Fruit fly (Drosophila melanogaster) whole organism, pupa: ENCODE results near the gene sit.

ENCODE experiments used
- CG10348 ChIP-seq: fragments of 200-800 bp; sonication (Bioruptor generic); IDR thresholded peaks from 2 replicates; pipeline ENCODE4 v1.3.6; 2022; ENCODE audit warnings: missing biosample characterization, missing genetic modification characterization
- CG12605 ChIP-seq: fragments of 200-800 bp; sonication (Bioruptor generic); IDR thresholded peaks from 2 replicates; pipeline ENCODE4 v1.3.6; 2022; ENCODE audit warnings: missing biosample characterization, missing genetic modification characterization
- CG13204 ChIP-seq: fragments of 200-800 bp; sonication (Bioruptor generic); optimal IDR thresholded peaks from 2 replicates; lab custom pipeline; 2018; ENCODE audit warnings: missing biosample characterization, mild to moderate bottlenecking, missing genetic modification characterization, moderate library complexity
- CG14655 ChIP-seq: fragments of 200-800 bp; sonication (Bioruptor generic); optimal IDR thresholded peaks from 3 replicates; lab custom pipeline; 2017; ENCODE audit warnings: mild to moderate bottlenecking, missing biosample characterization, missing genetic modification reagents, missing genetic modification characterization
- CG15710 ChIP-seq: fragments of 200-800 bp; sonication (Bioruptor generic); optimal IDR thresholded peaks from 2 replicates; lab custom pipeline; 2018; ENCODE audit warnings: missing biosample characterization, mild to moderate bottlenecking, missing genetic modification characterization, moderate library complexity
- CG17806 ChIP-seq: fragments of 200-800 bp; sonication (Bioruptor generic); optimal IDR thresholded peaks from 2 replicates; lab custom pipeline; 2018; ENCODE audit warnings: missing biosample characterization, mild to moderate bottlenecking, missing genetic modification characterization, moderate library complexity
- CG32121 ChIP-seq: fragments of 200-800 bp; sonication (Bioruptor generic); IDR thresholded peaks from 2 replicates; pipeline ENCODE4 v1.3.6; 2022; ENCODE audit warnings: missing biosample characterization, missing genetic modification characterization
- CG34367 ChIP-seq: fragments of 200-800 bp; sonication (Bioruptor generic); optimal IDR thresholded peaks from 2 replicates; lab custom pipeline; 2018; ENCODE audit warnings: missing biosample characterization, mild to moderate bottlenecking, missing genetic modification characterization
- CG4496 ChIP-seq: fragments of 200-800 bp; sonication (Bioruptor generic); IDR thresholded peaks from 3 replicates; pipeline ENCODE4 v1.3.6; 2022; ENCODE audit warnings: missing biosample characterization, missing genetic modification characterization
- CG8159 ChIP-seq: fragments of 200-800 bp; sonication (Bioruptor generic); optimal IDR thresholded peaks from 3 replicates; lab custom pipeline; 2018; ENCODE audit warnings: missing biosample characterization, mild to moderate bottlenecking, missing genetic modification characterization, moderate library complexity
- CG8301 ChIP-seq: fragments of 200-800 bp; sonication (Bioruptor generic); optimal IDR thresholded peaks from 2 replicates; lab custom pipeline; 2018; ENCODE audit warnings: missing biosample characterization, mild to moderate bottlenecking, missing genetic modification characterization
- CG9948 ChIP-seq: fragments of 200-800 bp; sonication (Bioruptor generic); optimal IDR thresholded peaks from 2 replicates; lab custom pipeline; 2018; ENCODE audit warnings: missing biosample characterization, mild to moderate bottlenecking, missing genetic modification characterization, moderate library complexity
- D1 ChIP-seq: fragments of 200-800 bp; sonication (Bioruptor generic); optimal IDR thresholded peaks from 2 replicates; lab custom pipeline; 2018; ENCODE audit warnings: missing biosample characterization, mild to moderate bottlenecking, missing genetic modification characterization, moderate library complexity
- EcR ChIP-seq: fragments of 200-800 bp; sonication (Bioruptor generic); optimal IDR thresholded peaks from 3 replicates; lab custom pipeline; 2019; ENCODE audit warnings: missing biosample characterization, missing genetic modification characterization, mild to moderate bottlenecking, moderate library complexity, missing genetic modification reagents
- Ets98B ChIP-seq: fragments of 200-800 bp; sonication (Bioruptor generic); IDR thresholded peaks from 2 replicates; pipeline ENCODE4 v1.3.6; 2022; ENCODE audit warnings: missing biosample characterization, missing genetic modification characterization
- Pif1A ChIP-seq: fragments of 200-800 bp; sonication (Bioruptor generic); optimal IDR thresholded peaks from 3 replicates; lab custom pipeline; 2016; ENCODE audit warnings: missing biosample characterization, missing genetic modification characterization
- Pif1B ChIP-seq: fragments of 200-800 bp; sonication (Bioruptor generic); optimal IDR thresholded peaks from 3 replicates; lab custom pipeline; 2016; ENCODE audit warnings: missing biosample characterization, missing genetic modification characterization
- Snoo ChIP-seq: fragments of 200-800 bp; sonication (Bioruptor generic); optimal IDR thresholded peaks from 3 replicates; lab custom pipeline; 2017; ENCODE audit warnings: missing biosample characterization, mild to moderate bottlenecking, missing genetic modification characterization, inconsistent platforms
- fd96Ca ChIP-seq: fragments of 200-800 bp; sonication (Bioruptor generic); IDR thresholded peaks from 3 replicates; pipeline ENCODE4 v1.3.6; 2022; ENCODE audit warnings: missing biosample characterization, missing genetic modification characterization
- gl ChIP-seq: fragments of 200-800 bp; sonication (Bioruptor generic); optimal IDR thresholded peaks from 2 replicates; lab custom pipeline; 2018; ENCODE audit warnings: missing biosample characterization, mild to moderate bottlenecking, missing genetic modification characterization
- rn ChIP-seq: fragments of 200-800 bp; sonication (Bioruptor generic); IDR thresholded peaks from 2 replicates; pipeline ENCODE4 v1.3.6; 2022; ENCODE audit warnings: missing biosample characterization, missing genetic modification characterization

sit gene

DNA sequence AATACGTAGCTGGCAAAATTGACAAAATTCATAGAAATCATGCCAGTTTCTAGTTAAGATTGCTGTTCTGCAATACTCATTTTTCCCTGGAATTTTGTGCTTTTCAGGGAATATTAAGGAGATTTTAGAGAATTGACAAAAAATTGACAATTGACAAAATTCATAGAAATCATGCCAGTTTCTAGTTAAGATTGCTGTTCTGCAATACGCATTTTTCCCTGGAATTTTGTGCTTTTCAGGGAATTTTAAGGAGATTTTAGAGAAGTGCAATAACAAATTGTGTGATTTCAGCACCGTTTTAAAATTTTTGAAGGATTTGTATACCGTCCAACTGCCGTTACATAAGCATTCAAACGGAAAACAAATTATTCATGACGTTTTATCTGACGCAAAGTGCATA, 26.4 kb upstream of the sit start:
- TF ChIP-seq EcR (GFP tag; lab: Kevin White, UChicago) (no peak), CG17806 (tag; lab: Kevin White, UChicago) (no peak), Ets98B (no peak), fd96Ca (GFP tag; lab: Robert Waterston, UW) (no peak), CG9948 (no peak), CG10348 (GFP tag; lab: Robert Waterston, UW) (no peak)

DNA sequence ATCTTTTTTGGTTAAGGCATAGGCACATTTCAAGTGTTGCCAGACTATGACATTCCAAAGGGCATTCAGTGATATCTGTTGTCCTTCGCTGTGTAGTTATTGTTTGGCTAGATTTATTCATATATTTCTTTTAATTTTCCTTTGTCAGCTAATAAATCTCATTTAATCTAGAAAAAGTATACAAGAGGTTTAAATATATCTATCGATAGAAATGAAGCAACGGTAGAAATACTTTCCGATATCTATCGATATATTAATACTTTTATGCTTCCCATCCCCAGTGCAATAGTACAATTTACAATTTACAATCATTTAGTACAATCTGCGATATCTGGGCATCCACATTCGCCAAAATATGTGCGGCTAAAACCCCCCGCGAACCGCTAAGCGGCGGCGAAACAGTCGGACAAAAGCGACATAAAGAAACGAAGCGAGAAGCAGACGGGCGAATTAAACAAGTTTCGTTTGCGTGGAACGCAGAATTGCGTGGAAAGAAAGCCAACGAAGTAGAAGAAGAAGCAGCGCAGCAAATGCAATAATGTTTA, 25.1 kb upstream of the sit start, which contains the start of gene Efa6:
Gene Efa6, plus strand, starts transcription at position 337 of the 545 bp plus-strand sequence.
- TF ChIP-seq Pif1B (GFP tag; lab: Kevin White, UChicago) (peak; percentile 47), gl (tag; lab: Kevin White, UChicago) (no peak), CG8159 (tag; lab: Kevin White, UChicago) (no peak), D1 (no peak), CG4496 (peak; percentile 5; the same call in 1 of the 3 replicates), CG14655 (GFP tag; lab: Kevin White, UChicago) (no peak), Snoo (tag; lab: Kevin White, UChicago) (no peak), Ets98B (peak; percentile 21; the same call in 1 of the 2 replicates), rn (GFP tag; lab: Robert Waterston, UW) (no peak), CG15710 (tag; lab: Kevin White, UChicago) (peak; percentile 3), EcR (GFP tag; lab: Kevin White, UChicago) (peak; percentile 43), CG12605 (GFP tag; lab: Robert Waterston, UW) (0 out of 2 replicates have a peak, but pooled peaks have one; percentile 9), fd96Ca (GFP tag; lab: Robert Waterston, UW) (no peak), CG8301 (no peak), CG17806 (tag; lab: Kevin White, UChicago) (peak; percentile 17), CG32121 (GFP tag; lab: Robert Waterston, UW) (peak; percentile 48; the same call in 1 of the 2 replicates), Pif1A (GFP tag; lab: Kevin White, UChicago) (no peak)

DNA sequence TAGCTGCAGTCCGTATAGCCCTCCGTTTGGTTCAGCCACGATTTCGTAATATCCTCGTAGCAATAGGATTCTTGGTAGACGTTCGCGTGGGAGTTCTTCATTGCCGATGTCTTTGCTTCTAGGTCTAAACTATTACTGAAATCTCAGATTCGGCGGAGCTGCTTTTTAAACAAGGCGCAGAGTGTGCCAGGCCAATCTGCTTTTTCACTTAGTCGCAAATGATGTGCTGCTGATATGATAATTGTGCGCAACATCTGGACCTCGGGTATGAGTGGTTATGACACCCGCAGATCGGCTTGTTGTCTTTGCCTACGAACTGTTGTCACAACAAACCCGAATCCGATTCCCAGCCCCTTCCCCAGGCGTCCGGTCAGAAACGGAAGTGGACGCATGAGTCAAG, 24.2 kb upstream of the sit start, which contains the start of gene btn:
Gene btn, minus strand, starts transcription at position 101 of the 400 bp plus-strand sequence.
- TF ChIP-seq rn (GFP tag; lab: Robert Waterston, UW): no peak
- TF ChIP-seq CG14655 (GFP tag; lab: Kevin White, UChicago): no peak
- TF ChIP-seq CG12605 (GFP tag; lab: Robert Waterston, UW): no peak
- TF ChIP-seq CG8159 (tag; lab: Kevin White, UChicago): no peak
- TF ChIP-seq CG10348 (GFP tag; lab: Robert Waterston, UW): no peak
- no peak for TF ChIP-seq gl (tag; lab: Kevin White, UChicago)
- no peak for TF ChIP-seq CG4496
- no peak for TF ChIP-seq Ets98B
- no peak for TF ChIP-seq D1
- no peak for TF ChIP-seq Pif1B (GFP tag; lab: Kevin White, UChicago)
- no peak for TF ChIP-seq CG8301
- TF ChIP-seq CG13204 (GFP tag; lab: Kevin White, UChicago): no peak
- no peak for TF ChIP-seq Pif1A (GFP tag; lab: Kevin White, UChicago)
- TF ChIP-seq CG15710 (tag; lab: Kevin White, UChicago): no peak
- no peak for TF ChIP-seq CG9948

DNA sequence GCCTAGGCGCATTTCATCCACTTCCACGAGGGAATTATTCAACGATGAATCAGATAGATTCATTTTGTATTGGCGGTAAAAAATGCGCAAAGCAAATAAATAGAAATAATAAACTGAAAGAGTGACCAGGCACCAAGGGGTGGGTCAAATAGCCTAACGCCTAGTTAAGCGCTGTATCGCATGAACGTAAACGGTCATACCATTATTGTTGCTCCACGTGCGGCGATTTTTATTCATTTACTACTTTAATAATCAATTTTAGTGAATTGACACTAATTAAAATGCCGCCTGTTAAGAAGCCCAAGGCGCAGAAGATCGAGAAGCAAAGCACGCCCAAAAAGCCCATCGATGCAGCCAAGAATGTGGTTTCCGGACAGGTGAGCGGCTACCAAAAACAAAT, 22.2 kb upstream of the sit start, which contains the start of the genes CG33107 and CG6937:
Gene CG33107, minus strand, starts transcription at position 137 of the 400 bp plus-strand sequence.
Gene CG6937, plus strand, starts transcription at position 192 of the 400 bp plus-strand sequence.
- no peak for TF ChIP-seq CG15710 (tag; lab: Kevin White, UChicago)
- no peak for TF ChIP-seq CG12605 (GFP tag; lab: Robert Waterston, UW)
- TF ChIP-seq CG32121 (GFP tag; lab: Robert Waterston, UW): no peak
- no peak for TF ChIP-seq Pif1B (GFP tag; lab: Kevin White, UChicago)
- TF ChIP-seq CG10348 (GFP tag; lab: Robert Waterston, UW): no peak
- TF ChIP-seq CG9948: no peak
- TF ChIP-seq D1: no peak
- no peak for TF ChIP-seq CG8159 (tag; lab: Kevin White, UChicago)
- no peak for TF ChIP-seq EcR (GFP tag; lab: Kevin White, UChicago)
- no peak for TF ChIP-seq CG4496
- no peak for TF ChIP-seq Pif1A (GFP tag; lab: Kevin White, UChicago)
- TF ChIP-seq CG14655 (GFP tag; lab: Kevin White, UChicago): no peak
- no peak for TF ChIP-seq Ets98B
- TF ChIP-seq CG34367 (tag; lab: Kevin White, UChicago): no peak

DNA sequence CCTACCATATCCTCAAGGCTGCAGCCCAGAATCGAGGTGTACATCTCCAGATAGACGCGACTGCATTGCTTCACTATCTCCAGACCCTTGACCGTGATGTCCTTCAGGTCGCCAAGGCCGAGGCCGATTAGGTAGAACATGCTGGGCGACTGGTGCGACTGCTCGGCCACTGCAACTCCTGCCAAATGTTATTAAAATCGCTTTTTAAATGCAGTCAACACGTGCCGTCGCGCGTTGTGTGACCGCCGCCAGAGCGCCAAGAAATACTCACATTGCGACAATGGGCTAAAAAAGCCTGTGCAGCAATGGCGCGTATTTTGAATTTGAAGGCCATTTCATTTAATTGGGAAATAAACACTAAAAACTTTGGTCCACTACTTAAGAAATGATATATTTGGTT, 20.6 kb upstream of the sit start, which contains the start of gene Dph5:
Gene Dph5, minus strand, starts transcription at position 245 of the 400 bp plus-strand sequence.
- TF ChIP-seq CG13204 (GFP tag; lab: Kevin White, UChicago) (no peak), CG10348 (GFP tag; lab: Robert Waterston, UW) (no peak), CG34367 (tag; lab: Kevin White, UChicago) (no peak), CG15710 (tag; lab: Kevin White, UChicago) (no peak), Pif1B (GFP tag; lab: Kevin White, UChicago) (no peak), CG9948 (no peak), Pif1A (GFP tag; lab: Kevin White, UChicago) (no peak)

DNA sequence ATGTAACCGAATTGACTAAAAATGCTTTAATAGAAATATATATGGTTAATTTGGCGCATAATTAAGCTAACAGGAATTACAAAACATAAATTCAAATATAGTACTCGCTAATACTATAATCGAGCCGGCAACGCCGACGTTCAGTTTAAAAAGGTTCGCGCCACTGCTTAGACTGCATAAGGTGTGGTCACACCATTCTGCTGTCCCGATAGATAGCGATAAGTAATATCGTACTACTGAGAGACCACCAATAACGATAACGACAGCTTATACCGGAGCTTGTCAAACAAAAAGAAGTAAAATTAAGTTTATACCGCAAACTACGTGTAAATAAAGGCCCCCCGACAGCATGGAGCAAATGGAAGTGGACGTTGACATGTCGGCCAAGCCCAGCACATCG, 18.2 kb upstream of the sit start, which contains the start of gene CSN6:
Gene CSN6, plus strand, starts transcription at position 228 of the 400 bp plus-strand sequence.
- no peak for TF ChIP-seq CG14655 (GFP tag; lab: Kevin White, UChicago)
- TF ChIP-seq CG10348 (GFP tag; lab: Robert Waterston, UW): no peak
- no peak for TF ChIP-seq rn (GFP tag; lab: Robert Waterston, UW)
- no peak for TF ChIP-seq CG17806 (tag; lab: Kevin White, UChicago)
- TF ChIP-seq Ets98B: no peak
- TF ChIP-seq CG13204 (GFP tag; lab: Kevin White, UChicago): no peak
- TF ChIP-seq Snoo (tag; lab: Kevin White, UChicago): no peak
- no peak for TF ChIP-seq CG34367 (tag; lab: Kevin White, UChicago)
- no peak for TF ChIP-seq EcR (GFP tag; lab: Kevin White, UChicago)
- no peak for TF ChIP-seq Pif1B (GFP tag; lab: Kevin White, UChicago)
- no peak for TF ChIP-seq CG32121 (GFP tag; lab: Robert Waterston, UW)
- no peak for TF ChIP-seq CG4496
- no peak for TF ChIP-seq CG12605 (GFP tag; lab: Robert Waterston, UW)
- no peak for TF ChIP-seq Pif1A (GFP tag; lab: Kevin White, UChicago)
- no peak for TF ChIP-seq CG9948
- no peak for TF ChIP-seq CG15710 (tag; lab: Kevin White, UChicago)
- TF ChIP-seq CG8159 (tag; lab: Kevin White, UChicago): no peak
- no peak for TF ChIP-seq D1
- TF ChIP-seq gl (tag; lab: Kevin White, UChicago): no peak
- no peak for TF ChIP-seq CG8301
- TF ChIP-seq, all 21 proteins: peak for 0
